Worm (Caenorhabditis elegans): ENCODE measurements around the gene hic-1.

DNA sequence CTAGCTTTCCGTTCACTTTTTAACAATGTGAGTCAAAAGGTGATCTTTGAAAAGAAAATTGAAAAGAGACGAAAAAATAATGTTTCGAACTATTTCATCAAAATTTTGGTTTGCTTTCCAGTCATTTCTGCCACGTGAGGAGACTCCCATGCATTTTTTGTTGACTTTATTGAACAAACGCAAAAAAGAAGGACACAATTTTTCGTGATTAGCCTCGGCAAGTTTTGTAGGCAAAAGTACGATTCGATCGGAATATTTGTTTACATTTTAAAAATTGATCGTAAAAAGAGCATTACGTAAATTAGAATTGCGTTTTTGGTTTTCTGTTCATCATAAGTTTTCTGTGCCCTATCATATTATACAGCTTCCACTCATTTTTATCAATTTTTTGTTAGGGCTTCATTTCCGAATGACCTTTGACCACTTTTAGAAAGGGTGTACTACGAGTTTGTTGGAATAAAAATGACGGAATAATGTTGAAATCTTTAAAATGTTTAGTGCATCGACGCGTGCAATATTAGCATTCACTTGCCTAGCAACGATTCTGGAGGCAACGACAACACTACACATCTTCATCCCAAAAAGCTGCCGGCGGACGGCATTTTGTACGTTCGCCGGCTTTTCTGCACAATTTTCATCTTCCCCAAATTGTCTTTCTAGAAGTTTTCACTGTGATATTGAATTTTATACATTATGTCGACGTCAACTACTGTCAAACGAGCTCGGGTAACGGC lies 46.5 kb upstream of the hic-1 start, which contains the start of gene C56E10.3:
- TF ChIP-seq ama-1 (optimal IDR thresholded peaks at IDR 0.05) = no peak
- no peak for TF ChIP-seq B0310.2 (tag; optimal IDR thresholded peaks at IDR 0.05)
- no peak for TF ChIP-seq tbx-37 (GFP tag; conservative IDR thresholded peaks at IDR 0.05)
- TF ChIP-seq ceh-13 (GFP tag; optimal IDR thresholded peaks at IDR 0.05) = no peak
- no peak for TF ChIP-seq ets-7 (tag; optimal IDR thresholded peaks at IDR 0.05)
- TF ChIP-seq hnd-1 (tag; optimal IDR thresholded peaks at IDR 0.05) = no peak
- no peak for TF ChIP-seq flt-1 (GFP tag; IDR thresholded peaks at IDR 0.05)
- no peak for TF ChIP-seq pes-1 (GFP tag; IDR thresholded peaks at IDR 0.05)
- no peak for TF ChIP-seq sea-1 (GFP tag; conservative IDR thresholded peaks at IDR 0.05)
- no peak for TF ChIP-seq aly-1 (tag; optimal IDR thresholded peaks at IDR 0.05)
- no peak for TF ChIP-seq hmbx-1 (tag; optimal IDR thresholded peaks at IDR 0.05)
- TF ChIP-seq F13C5.2 (tag; optimal IDR thresholded peaks at IDR 0.05) = no peak
